Fruit fly (Drosophila melanogaster) whole organism, adult: Measurements from ENCODE around the gene CG31076.

Source experiments
- CG12768 ChIP-seq: fragments of 200-800 bp; sonication (Bioruptor generic); optimal IDR thresholded peaks from 2 replicates; lab custom pipeline; 2017; ENCODE audit warnings: missing biosample characterization, missing genetic modification characterization, mild to moderate bottlenecking, moderate library complexity, missing genetic modification reagents
- CG7101 ChIP-seq: fragments of 200-800 bp; sonication (Bioruptor generic); optimal IDR thresholded peaks from 2 replicates; lab custom pipeline; 2018; ENCODE audit warnings: missing biosample characterization, mild to moderate bottlenecking, missing genetic modification characterization, moderate library complexity
- Crg-1 ChIP-seq: fragments of 200-800 bp; sonication (Bioruptor generic); optimal IDR thresholded peaks from 2 replicates; lab custom pipeline; 2016; ENCODE audit warnings: missing biosample characterization, missing genetic modification characterization

DNA sequence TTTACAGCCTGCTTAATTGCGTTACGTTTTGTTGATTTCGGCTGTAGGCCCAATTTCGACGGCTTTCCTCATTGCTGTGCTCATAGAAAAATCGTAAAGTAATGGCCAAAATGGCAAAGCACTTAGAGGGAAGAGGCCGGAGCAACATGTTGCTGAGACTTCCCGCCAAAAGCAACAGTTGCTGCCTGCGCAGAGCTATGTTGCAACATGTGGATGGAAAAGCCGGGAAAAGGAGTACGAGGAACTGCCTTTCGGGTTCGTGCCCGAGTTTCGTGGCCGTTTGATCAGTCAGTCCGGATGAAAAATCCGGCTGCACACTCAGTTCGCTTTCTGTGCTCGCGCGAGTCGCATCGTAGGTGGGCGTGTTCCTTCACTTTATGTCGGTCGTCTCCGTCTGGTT, 7.0 kb upstream of the CG31076 start, which contains the start of gene RYa-R:
- no peak for TF ChIP-seq CG12768 (GFP tag; lab: Kevin White, UChicago)
- no peak for TF ChIP-seq CG7101
- no peak for TF ChIP-seq Crg-1 (GFP tag; lab: Kevin White, UChicago)
